Worm (Caenorhabditis elegans) whole organism, young adult: ENCODE measurements around the gene F35G2.1.

Experiments
- B0019.2 ChIP-seq: fragments of 200-800 bp; sonication (Bioruptor generic); conservative IDR thresholded peaks from 2 replicates; pipeline ENCODE4 v1.3.6; 2022; ENCODE audit warnings: missing genetic modification reagents, missing genetic modification characterization, missing compliant biosample characterization
- F10E7.11 ChIP-seq: sonication (generic microtip); optimal IDR thresholded peaks from 2 replicates; lab custom pipeline; 2017; ENCODE audit warnings: mild to moderate bottlenecking, missing genetic modification characterization, moderate library complexity, missing compliant biosample characterization
- F23B12.7 ChIP-seq: sonication (generic microtip); optimal IDR thresholded peaks from 2 replicates; lab custom pipeline; 2017; ENCODE audit warnings: missing genetic modification characterization, mild to moderate bottlenecking, missing compliant biosample characterization, antibody characterized with exemption, moderate library complexity; ENCODE audit not compliant: insufficient read depth
- F49E8.2 ChIP-seq: sonication (generic microtip); optimal IDR thresholded peaks from 3 replicates; lab custom pipeline; 2017; ENCODE audit warnings: missing genetic modification characterization, mild to moderate bottlenecking, missing compliant biosample characterization, antibody characterized with exemption, moderate library complexity; ENCODE audit not compliant: insufficient read depth
- F55B11.4 ChIP-seq: sonication (generic microtip); optimal IDR thresholded peaks from 2 replicates; lab custom pipeline; 2016; ENCODE audit warnings: missing compliant biosample characterization, missing genetic modification characterization, borderline replicate concordance; ENCODE audit not compliant: insufficient read depth
- T26A5.8 ChIP-seq: sonication (generic microtip); optimal IDR thresholded peaks from 2 replicates; lab custom pipeline; 2016; ENCODE audit warnings: missing genetic modification characterization, missing compliant biosample characterization
- Y53G8AR.9 ChIP-seq: fragments of 200-800 bp; sonication (Bioruptor generic); conservative IDR thresholded peaks from 2 replicates; pipeline ENCODE4 v1.3.6; 2022; ENCODE audit warnings: missing genetic modification reagents, missing genetic modification characterization, missing compliant biosample characterization
- Y56A3A.18 ChIP-seq: fragments of 200-800 bp; sonication (Bioruptor generic); IDR thresholded peaks from 2 replicates; pipeline ENCODE4 v1.3.6; 2022; ENCODE audit warnings: missing genetic modification reagents, missing genetic modification characterization, missing compliant biosample characterization
- akir-1 ChIP-seq: fragments of 200-800 bp; sonication (Bioruptor generic); optimal IDR thresholded peaks from 2 replicates; lab custom pipeline; 2018; ENCODE audit warnings: mild to moderate bottlenecking, missing genetic modification characterization, moderate library complexity, missing compliant biosample characterization
- bed-1 ChIP-seq: fragments of 200-800 bp; sonication (Bioruptor generic); IDR thresholded peaks from 2 replicates; pipeline ENCODE4 v1.3.6; 2022; ENCODE audit warnings: missing genetic modification reagents, missing genetic modification characterization, missing compliant biosample characterization
- bed-2 ChIP-seq: fragments of 200-800 bp; sonication (Bioruptor generic); IDR thresholded peaks from 2 replicates; pipeline ENCODE4 v1.3.6; 2022; ENCODE audit warnings: missing genetic modification reagents, missing genetic modification characterization, missing compliant biosample characterization
- cebp-1 ChIP-seq, 2 experiments: fragments of 200-800 bp in 1 of 2; sonication (Bioruptor generic) in 1 of 2; sonication (generic microtip) in 1 of 2; IDR thresholded peaks in 1 of 2; optimal IDR thresholded peaks in 1 of 2; 2 replicates each; pipeline versions ENCODE4 v1.3.6 to Lab custom; 2017 to 2022; ENCODE audit warnings: missing compliant biosample characterization in 2 of 2, missing genetic modification characterization in 2 of 2, mild to moderate bottlenecking in 1 of 2, missing genetic modification reagents in 1 of 2, moderate library complexity in 1 of 2
- cebp-2 ChIP-seq: fragments of 200-800 bp; sonication (Bioruptor generic); IDR thresholded peaks from 2 replicates; pipeline ENCODE4 v1.3.6; 2022; ENCODE audit warnings: missing genetic modification characterization, missing compliant biosample characterization
- ceh-40 ChIP-seq: fragments of 200-800 bp; sonication (Bioruptor generic); IDR thresholded peaks from 2 replicates; pipeline ENCODE4 v1.3.6; 2022; ENCODE audit warnings: missing genetic modification characterization, missing compliant biosample characterization
- ceh-91 ChIP-seq: fragments of 200-800 bp; sonication (Bioruptor generic); IDR thresholded peaks from 2 replicates; pipeline ENCODE4 v1.3.6; 2022; ENCODE audit warnings: missing genetic modification reagents, missing genetic modification characterization, missing compliant biosample characterization
- die-1 ChIP-seq: sonication (generic microtip); optimal IDR thresholded peaks from 2 replicates; lab custom pipeline; 2016; ENCODE audit warnings: missing genotype, mild to moderate bottlenecking, missing genetic modification characterization, missing compliant biosample characterization
- egl-44 ChIP-seq: fragments of 200-800 bp; sonication (Bioruptor generic); IDR thresholded peaks from 2 replicates; pipeline ENCODE4 v1.3.6; 2022; ENCODE audit warnings: missing genetic modification reagents, missing genetic modification characterization, missing compliant biosample characterization
- ekl-4 ChIP-seq: fragments of 200-800 bp; sonication (Bioruptor generic); IDR thresholded peaks from 2 replicates; pipeline ENCODE4 v1.3.6; 2022; ENCODE audit warnings: missing genetic modification reagents, missing genetic modification characterization, missing compliant biosample characterization
- fkh-3 ChIP-seq: sonication (generic microtip); optimal IDR thresholded peaks from 2 replicates; lab custom pipeline; 2016; ENCODE audit warnings: mild to moderate bottlenecking, missing genetic modification characterization, missing compliant biosample characterization
- hrde-1 ChIP-seq: sonication (generic microtip); optimal IDR thresholded peaks from 2 replicates; lab custom pipeline; 2016; ENCODE audit warnings: missing genetic modification characterization, mild to moderate bottlenecking, missing compliant biosample characterization, moderate library complexity, missing genotype, missing genetic modification reagents, borderline replicate concordance
- lag-1 ChIP-seq: fragments of 200-800 bp; sonication (Bioruptor generic); IDR thresholded peaks from 2 replicates; pipeline ENCODE4 v1.3.6; 2022; ENCODE audit warnings: missing genetic modification reagents, missing genetic modification characterization, missing compliant biosample characterization
- lin-26 ChIP-seq: fragments of 200-800 bp; sonication (Bioruptor generic); IDR thresholded peaks from 2 replicates; pipeline ENCODE4 v1.3.6; 2022; ENCODE audit warnings: missing genetic modification reagents, missing genetic modification characterization, missing compliant biosample characterization
- lir-1 ChIP-seq: fragments of 200-800 bp; sonication (Bioruptor generic); conservative IDR thresholded peaks from 2 replicates; pipeline ENCODE4 v1.3.6; 2022; ENCODE audit warnings: missing genetic modification reagents, missing genetic modification characterization, missing compliant biosample characterization
- lsy-27 ChIP-seq: sonication (generic microtip); optimal IDR thresholded peaks from 2 replicates; lab custom pipeline; 2017; ENCODE audit warnings: missing genetic modification characterization, mild to moderate bottlenecking, missing compliant biosample characterization, antibody characterized with exemption, missing genotype, borderline replicate concordance; ENCODE audit not compliant: insufficient read depth
- madf-10 ChIP-seq: sonication (generic microtip); optimal IDR thresholded peaks from 2 replicates; lab custom pipeline; 2016; ENCODE audit warnings: mild to moderate bottlenecking, missing genetic modification characterization, missing compliant biosample characterization
- mel-28 ChIP-seq: sonication (generic microtip); optimal IDR thresholded peaks from 2 replicates; lab custom pipeline; 2016; ENCODE audit warnings: borderline replicate concordance, mild to moderate bottlenecking, missing genetic modification characterization, missing compliant biosample characterization
- nfyb-1 ChIP-seq: fragments of 200-800 bp; sonication (Bioruptor generic); IDR thresholded peaks from 2 replicates; pipeline ENCODE4 v1.3.6; 2022; ENCODE audit warnings: missing genetic modification reagents, missing genetic modification characterization, missing compliant biosample characterization
- rpc-1 ChIP-seq, 2 experiments: fragments of 150-350 bp in 1 of 2; sonication (generic microtip) in 1 of 2; optimal IDR thresholded peaks; 2 replicates each; lab custom pipeline; 2014 to 2018; ENCODE audit warnings: missing biosample characterization in 1 of 2, missing genetic modification characterization in 1 of 2, missing genetic modification reagents in 1 of 2, missing genotype in 1 of 2
- snpc-4 ChIP-seq, 5 experiments: fragments of 150-350 bp in 1 of 5; sonication (generic microtip) in 4 of 5; optimal IDR thresholded peaks; 2 replicates each; lab custom pipeline; 2014 to 2018; ENCODE audit warnings: missing genetic modification characterization in 5 of 5, missing biosample characterization in 3 of 5, antibody characterized with exemption in 2 of 5, mild to moderate bottlenecking in 2 of 5, missing compliant biosample characterization in 2 of 5, missing genotype in 2 of 5, moderate library complexity in 2 of 5, missing genetic modification reagents in 1 of 5
- tbp1 ChIP-seq: fragments of 200-800 bp; sonication (Bioruptor generic); optimal IDR thresholded peaks from 2 replicates; lab custom pipeline; 2018; ENCODE audit warnings: mild to moderate bottlenecking, missing genetic modification characterization, missing compliant biosample characterization
- unc-130 ChIP-seq: sonication (generic microtip); optimal IDR thresholded peaks from 2 replicates; lab custom pipeline; 2016; ENCODE audit warnings: missing genetic modification reagents, missing genetic modification characterization, missing compliant biosample characterization
- zfh-2 ChIP-seq: fragments of 200-800 bp; sonication (Bioruptor generic); conservative IDR thresholded peaks from 2 replicates; pipeline ENCODE4 v1.3.6; 2022; ENCODE audit warnings: missing genetic modification reagents, missing genetic modification characterization, missing compliant biosample characterization
- ztf-25 ChIP-seq: fragments of 200-800 bp; sonication (Bioruptor generic); IDR thresholded peaks from 2 replicates; pipeline ENCODE4 v1.3.6; 2022; ENCODE audit warnings: missing genetic modification reagents, missing genetic modification characterization, missing compliant biosample characterization
- ztf-26 ChIP-seq: sonication (generic microtip); optimal IDR thresholded peaks from 2 replicates; lab custom pipeline; 2017; ENCODE audit warnings: missing genetic modification characterization, missing compliant biosample characterization

The F35G2.1 gene

ce11 chrIV:12199538-12200158 is 3.4 kb upstream of the F35G2.1 start (continued):
- TF ChIP-seq hrde-1 (no peak), cebp-2 (GFP tag; lab: Robert Waterston, UW) (no peak), snpc-4 (GFP tag; optimal IDR thresholded peaks at IDR 0.05; lab: Kevin White, UChicago) (no peak), snpc-4 (tag; optimal IDR thresholded peaks at IDR 0.05; lab: Kevin White, UChicago) (no peak), F55B11.4 (tag; lab: Kevin White, UChicago) (no peak), fkh-3 (tag; lab: Kevin White, UChicago) (no peak), cebp-1 (GFP tag; IDR thresholded peaks at IDR 0.05; lab: Robert Waterston, UW) (no peak), cebp-1 (tag; optimal IDR thresholded peaks at IDR 0.05; lab: Kevin White, UChicago) (peak; percentile 43), ztf-26 (tag; lab: Kevin White, UChicago) (no peak), ceh-91 (GFP tag; lab: Robert Waterston, UW) (no peak), ztf-25 (GFP tag; lab: Robert Waterston, UW) (no peak), T26A5.8 (tag; lab: Kevin White, UChicago) (no peak)

- TF ChIP-seq lsy-27 (tag; lab: Kevin White, UChicago) = no peak
- no peak for TF ChIP-seq mel-28 (tag; lab: Kevin White, UChicago)
- 0 out of 2 replicates have a peak, but pooled peaks have one; percentile 26 for TF ChIP-seq zfh-2
- TF ChIP-seq rpc-1 (optimal IDR thresholded peaks at IDR 0.05; lab: Kevin White, UChicago) = no peak
- no peak for TF ChIP-seq rpc-1 (tag; optimal IDR thresholded peaks at IDR 0.05; lab: Kevin White, UChicago)
- TF ChIP-seq ceh-40 = no peak
- no peak for TF ChIP-seq Y53G8AR.9 (GFP tag; lab: Robert Waterston, UW)
- no peak for TF ChIP-seq F23B12.7 (tag; lab: Kevin White, UChicago)
- no peak for TF ChIP-seq B0019.2 (GFP tag; lab: Robert Waterston, UW)
- TF ChIP-seq ekl-4 (GFP tag; lab: Robert Waterston, UW) = no peak
- no peak for TF ChIP-seq die-1
- TF ChIP-seq unc-130 = no peak
- peak; percentile 21; the same call in 1 of the 2 replicates for TF ChIP-seq egl-44 (GFP tag; lab: Robert Waterston, UW)
- TF ChIP-seq lir-1 (GFP tag; lab: Robert Waterston, UW) = no peak
- no peak for TF ChIP-seq akir-1
- TF ChIP-seq, all 124 proteins: peak for 2
Observed at ce11 chrIV:12200812-12201211, 2.2 kb upstream of the F35G2.1 start.

DNA sequence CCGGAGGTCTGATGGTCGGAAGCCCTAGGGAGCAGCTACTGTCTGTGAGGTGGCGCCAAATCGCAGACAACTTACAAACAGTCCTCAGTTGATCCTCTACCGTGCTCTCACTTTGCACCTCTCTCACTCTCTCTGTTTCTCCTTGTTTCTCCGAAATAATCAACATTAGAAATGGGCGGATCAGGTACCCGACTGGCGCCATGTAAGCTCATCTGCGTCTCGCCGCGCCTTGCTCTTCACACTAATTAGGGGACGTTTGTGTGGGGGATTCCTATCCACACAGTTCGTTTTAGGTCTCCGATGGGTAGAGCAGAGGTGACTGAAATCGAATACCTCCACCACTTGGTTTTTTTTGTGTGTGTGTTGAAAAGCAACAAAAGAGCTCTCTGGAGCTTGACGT is 1.0 kb upstream of the F35G2.1 start:
- TF ChIP-seq Y56A3A.18 (peak; percentile 26; the same call in 1 of the 2 replicates), nfyb-1 (0 out of 2 replicates have a peak, but pooled peaks have one; percentile 9), madf-10 (no peak), cebp-2 (GFP tag; lab: Robert Waterston, UW) (peak; percentile 73; the same call in 1 of the 2 replicates), F10E7.11 (tag; lab: Kevin White, UChicago) (no peak), bed-1 (0 out of 2 replicates have a peak, but pooled peaks have one; percentile 66)

DNA sequence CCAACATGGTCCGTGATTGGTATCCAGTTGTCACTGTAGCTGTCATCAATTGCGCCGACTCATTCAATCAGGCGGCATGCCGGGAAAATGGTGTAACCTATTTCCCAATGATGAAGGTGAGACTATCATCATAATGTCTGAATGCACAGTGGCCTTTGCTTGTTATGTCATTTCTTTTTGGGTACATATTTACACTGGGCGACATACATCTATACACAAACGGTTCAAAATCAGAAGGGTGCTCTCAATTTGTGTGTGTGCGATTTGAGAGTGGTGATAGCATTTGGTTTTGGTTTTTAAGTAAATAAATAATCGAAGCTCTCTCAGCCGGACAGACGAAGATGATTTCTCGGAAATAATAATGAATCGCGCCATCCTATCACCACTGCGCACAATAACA is 919 bp downstream of the F35G2.1 start:
- no peak for TF ChIP-seq lag-1 (GFP tag; lab: Robert Waterston, UW)
- no peak for TF ChIP-seq mel-28 (tag; lab: Kevin White, UChicago)
- TF ChIP-seq tbp1 (GFP tag; lab: Kevin White, UChicago) = no peak
- TF ChIP-seq lin-26 = no peak
- TF ChIP-seq cebp-2 (GFP tag; lab: Robert Waterston, UW) = 0 out of 2 replicates have a peak, but pooled peaks have one; percentile 72
- TF ChIP-seq bed-2 = no peak
- TF ChIP-seq F49E8.2 (tag; lab: Kevin White, UChicago) = no peak
